Worm (Caenorhabditis elegans): Measurements from ENCODE around the gene H14E04.3.
A peak's percentile ranks its signal among the peaks of the same experiment; 100 is the strongest.

Gene H14E04.3

DNA sequence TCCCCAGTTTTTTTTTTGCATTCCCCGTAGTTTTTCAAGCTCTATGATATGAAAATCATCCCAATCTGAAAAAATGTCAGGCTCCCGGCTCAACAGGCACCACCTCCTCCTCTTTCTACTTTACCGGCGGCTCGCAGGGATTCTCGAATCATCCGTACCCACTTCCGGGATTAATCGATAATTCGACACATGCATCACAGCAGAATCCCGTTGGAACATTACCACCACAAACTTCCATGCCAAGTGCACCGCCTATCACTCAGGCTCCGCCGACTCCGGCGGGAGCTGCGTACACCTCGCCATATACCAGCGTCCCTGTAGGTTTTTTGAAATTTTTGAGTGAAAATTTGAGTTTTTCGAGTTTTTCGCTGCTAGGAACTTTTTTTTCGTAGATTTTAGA lies 34.8 kb upstream of the H14E04.3 start:
- TF ChIP-seq nhr-129 (tag; optimal IDR thresholded peaks at IDR 0.05) (no peak), lin-13 (GFP tag; optimal IDR thresholded peaks at IDR 0.05) (no peak), crh-2 (tag; optimal IDR thresholded peaks at IDR 0.05) (no peak), alr-1 (tag; optimal IDR thresholded peaks at IDR 0.05) (no peak), ztf-1 (GFP tag; conservative IDR thresholded peaks at IDR 0.05) (no peak), sma-3 (GFP tag; optimal IDR thresholded peaks at IDR 0.05) (no peak), sma-9 (GFP tag; optimal IDR thresholded peaks at IDR 0.05) (no peak), sma-9 (tag; optimal IDR thresholded peaks at IDR 0.05) (no peak), Y55F3AM.14 (GFP tag; optimal IDR thresholded peaks at IDR 0.05) (no peak)

DNA sequence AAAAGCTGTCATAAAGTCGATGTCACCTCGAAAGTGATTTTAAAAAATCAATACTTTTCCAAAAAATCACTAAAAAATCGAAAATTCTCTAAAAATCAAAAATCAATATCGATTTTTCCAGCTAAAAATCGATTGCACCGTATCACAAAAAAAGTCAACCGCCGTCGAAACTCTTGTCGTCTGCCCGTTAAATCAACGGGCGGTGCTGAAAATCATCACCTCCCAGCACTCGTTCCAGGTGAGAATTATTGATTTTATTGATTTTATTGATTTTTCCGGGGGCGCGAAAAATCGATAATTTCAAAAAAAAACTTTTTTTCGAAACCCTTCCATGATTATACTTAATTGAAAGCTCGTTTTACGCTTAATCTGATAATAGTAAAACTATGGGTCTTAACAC lies 33.1 kb upstream of the H14E04.3 start:
- TF ChIP-seq lsy-2 (tag; optimal IDR thresholded peaks at IDR 0.05), result no peak
- no peak for TF ChIP-seq fos-1 (tag; optimal IDR thresholded peaks at IDR 0.05)
- TF ChIP-seq F13H6.1 (tag; optimal IDR thresholded peaks at IDR 0.05), result no peak
- no peak for TF ChIP-seq lin-39 (tag; optimal IDR thresholded peaks at IDR 0.05)
- no peak for TF ChIP-seq ztf-4 (tag; optimal IDR thresholded peaks at IDR 0.05)
- TF ChIP-seq zag-1 (tag; optimal IDR thresholded peaks at IDR 0.05), result no peak
- no peak for TF ChIP-seq sma-3 (GFP tag; optimal IDR thresholded peaks at IDR 0.05)

DNA sequence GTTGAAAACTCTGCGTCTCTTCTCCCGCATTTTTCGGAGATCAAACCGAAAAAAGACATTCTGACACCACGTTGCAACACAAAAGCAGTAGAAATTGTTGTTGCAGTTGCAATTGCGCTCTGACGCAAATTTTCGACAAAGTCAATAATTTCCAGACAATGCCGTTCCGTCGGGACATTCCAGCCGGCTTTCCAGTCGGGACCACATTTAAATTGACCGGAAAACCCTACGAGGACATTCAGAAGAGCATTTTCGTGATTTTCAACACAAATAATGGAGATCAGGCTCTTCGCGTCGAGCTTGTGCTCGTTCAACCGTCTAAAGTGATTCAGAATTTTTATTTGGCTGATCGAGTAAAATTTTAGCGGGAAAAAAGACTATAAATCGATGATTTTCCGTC lies 32.6 kb upstream of the H14E04.3 start:
- TF ChIP-seq ceh-16 (tag; optimal IDR thresholded peaks at IDR 0.05), result no peak
- no peak for TF ChIP-seq nhr-12 (tag; optimal IDR thresholded peaks at IDR 0.05)
- TF ChIP-seq unc-55 (GFP tag; optimal IDR thresholded peaks at IDR 0.05), result no peak
- no peak for TF ChIP-seq Y55F3AM.14 (GFP tag; optimal IDR thresholded peaks at IDR 0.05)

DNA sequence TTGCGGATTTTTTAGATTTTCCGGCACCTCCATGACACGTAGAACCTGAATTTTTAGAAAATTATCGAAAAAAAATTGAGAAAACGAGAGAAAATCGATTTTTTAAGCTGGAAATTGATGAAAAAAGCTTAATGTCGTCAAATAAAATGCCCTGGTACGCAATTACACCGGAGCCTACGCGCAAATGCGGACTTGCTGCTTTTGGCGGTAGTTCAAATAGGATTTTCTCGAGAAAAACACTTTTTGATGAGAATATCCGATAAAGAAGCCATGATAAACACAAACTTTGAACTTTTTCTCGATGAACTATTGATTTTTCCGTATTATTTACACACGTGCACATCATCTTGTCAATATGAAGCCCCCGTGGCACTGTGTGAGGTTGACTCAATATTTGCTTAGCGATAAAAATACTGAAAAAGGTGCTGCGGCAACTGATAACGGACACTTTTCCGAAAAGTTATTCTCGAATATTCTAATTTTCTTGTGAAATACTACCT lies 31.8 kb upstream of the H14E04.3 start, which contains the start of the genes W04B5.5 and W04B5.3:
Gene W04B5.5, minus strand, starts transcription at position 51 of the 500 bp plus-strand sequence.
Gene W04B5.3, plus strand, starts transcription at position 356 of the 500 bp plus-strand sequence.
- TF ChIP-seq blmp-1 (tag; optimal IDR thresholded peaks at IDR 0.05; ENCODE audit: insufficient read depth) (no peak), ZK546.5 (tag; optimal IDR thresholded peaks at IDR 0.05) (no peak), sem-4 (tag; optimal IDR thresholded peaks at IDR 0.05) (no peak), nhr-23 (tag; optimal IDR thresholded peaks at IDR 0.05) (no peak), C34F6.9 (tag; optimal IDR thresholded peaks at IDR 0.05) (peak; percentile 24), F13H6.1 (tag; optimal IDR thresholded peaks at IDR 0.05) (peak; percentile 27), ceh-82 (tag; optimal IDR thresholded peaks at IDR 0.05) (no peak), unc-55 (GFP tag; optimal IDR thresholded peaks at IDR 0.05) (peak; percentile 78), ztf-4 (tag; optimal IDR thresholded peaks at IDR 0.05) (no peak), lin-11 (tag; optimal IDR thresholded peaks at IDR 0.05) (peak; percentile 42), ztf-11 (tag; optimal IDR thresholded peaks at IDR 0.05) (no peak), nhr-10 (tag; optimal IDR thresholded peaks at IDR 0.05) (no peak), sma-3 (GFP tag; optimal IDR thresholded peaks at IDR 0.05) (peak; percentile 54), Y55F3AM.14 (GFP tag; optimal IDR thresholded peaks at IDR 0.05) (no peak), elt-1 (tag; optimal IDR thresholded peaks at IDR 0.05) (no peak), egl-27 (tag; optimal IDR thresholded peaks at IDR 0.05) (peak; percentile 2), ama-1 (optimal IDR thresholded peaks at IDR 0.05) (no peak), nhr-6 (tag; optimal IDR thresholded peaks at IDR 0.05) (peak; percentile 1), dmd-4 (tag; optimal IDR thresholded peaks at IDR 0.05) (no peak), nhr-77 (tag; optimal IDR thresholded peaks at IDR 0.05) (no peak), lin-39 (tag; optimal IDR thresholded peaks at IDR 0.05) (no peak), gmeb-1 (tag; optimal IDR thresholded peaks at IDR 0.05) (peak; percentile 96), zag-1 (tag; optimal IDR thresholded peaks at IDR 0.05) (no peak), aly-2 (tag; optimal IDR thresholded peaks at IDR 0.05) (no peak), nhr-237 (tag; optimal IDR thresholded peaks at IDR 0.05) (no peak), snpc-4 (tag; optimal IDR thresholded peaks at IDR 0.05) (no peak), ceh-16 (tag; optimal IDR thresholded peaks at IDR 0.05) (no peak), nhr-12 (tag; optimal IDR thresholded peaks at IDR 0.05) (no peak), lsy-2 (tag; optimal IDR thresholded peaks at IDR 0.05) (peak; percentile 75 to 86), nhr-25 (tag; optimal IDR thresholded peaks at IDR 0.05) (peak; percentile 21), alr-1 (tag; optimal IDR thresholded peaks at IDR 0.05) (no peak), unc-39 (tag; optimal IDR thresholded peaks at IDR 0.05) (no peak), unc-62 (GFP tag; optimal IDR thresholded peaks at IDR 0.05) (no peak), sma-9 (GFP tag; optimal IDR thresholded peaks at IDR 0.05) (no peak), sma-9 (tag; optimal IDR thresholded peaks at IDR 0.05) (no peak), ztf-1 (GFP tag; conservative IDR thresholded peaks at IDR 0.05) (no peak), fos-1 (tag; optimal IDR thresholded peaks at IDR 0.05) (peak; percentile 92), elt-3 (tag; optimal IDR thresholded peaks at IDR 0.05) (no peak), crh-2 (tag; optimal IDR thresholded peaks at IDR 0.05) (peak; percentile 51), mab-5 (tag; optimal IDR thresholded peaks at IDR 0.05) (no peak), skn-1 (tag; optimal IDR thresholded peaks at IDR 0.05) (no peak), nhr-11 (tag; optimal IDR thresholded peaks at IDR 0.05) (no peak), mdl-1 (tag; optimal IDR thresholded peaks at IDR 0.05) (peak in 1 of 2 experiments; percentile 34), R02D3.7 (tag; optimal IDR thresholded peaks at IDR 0.05) (peak; percentile 46), nhr-21 (tag; optimal IDR thresholded peaks at IDR 0.05) (no peak), nhr-129 (tag; optimal IDR thresholded peaks at IDR 0.05) (peak; percentile 68)

Data from whole organism, L2 larva.